Fruit fly (Drosophila melanogaster): ENCODE data around the gene GNBP3.

GNBP3 gene

DNA sequence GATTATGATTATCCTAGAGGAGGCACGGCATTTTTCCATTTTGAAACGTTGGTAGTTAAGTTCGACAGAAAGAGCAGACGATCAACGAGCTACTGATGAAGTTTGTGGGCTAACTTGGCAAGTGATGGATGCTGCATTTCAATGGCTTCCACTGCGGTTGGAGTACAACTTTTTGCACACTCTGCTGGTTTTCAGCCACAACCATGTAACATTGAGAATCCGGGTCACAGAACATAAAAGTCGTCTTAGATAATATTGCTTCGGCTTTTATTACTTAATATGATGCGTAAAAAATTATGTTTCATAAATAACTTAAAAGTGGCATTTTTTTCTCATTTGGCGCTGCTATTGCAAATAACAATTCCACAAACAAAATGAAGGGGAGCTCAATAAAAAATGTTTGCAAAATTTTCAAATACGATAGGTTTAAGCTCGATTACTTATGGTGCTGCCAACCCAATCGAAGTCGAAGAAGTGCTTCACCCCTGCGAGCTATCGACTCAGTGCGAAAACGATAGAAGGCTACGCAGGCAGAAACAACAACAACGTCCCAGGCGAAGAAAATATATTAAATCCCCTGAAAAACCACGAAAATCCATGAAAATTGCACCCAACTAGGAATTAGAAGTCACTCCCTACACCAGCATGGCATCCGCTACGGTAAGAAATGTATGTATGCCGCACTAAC, 11.6 kb downstream of the GNBP3 start, which contains the start of the genes CG5653 and CG5021:
TSS of gene CG5653 (minus strand) at position 51 of the 688 bp plus-strand sequence.
TSS of gene CG5021 (plus strand) at position 506 of the 688 bp plus-strand sequence.
- TF ChIP-seq Mnt (GFP tag; optimal IDR thresholded peaks at IDR 0.05), result no peak
- TF ChIP-seq bab1 (GFP tag; optimal IDR thresholded peaks at IDR 0.05), result peak; percentile 30
- no peak for TF ChIP-seq CG7101 (tag; optimal IDR thresholded peaks at IDR 0.05)
- no peak for TF ChIP-seq CG33017 (tag; optimal IDR thresholded peaks at IDR 0.05)
- TF ChIP-seq ovo (GFP tag; optimal IDR thresholded peaks at IDR 0.05), result no peak

DNA sequence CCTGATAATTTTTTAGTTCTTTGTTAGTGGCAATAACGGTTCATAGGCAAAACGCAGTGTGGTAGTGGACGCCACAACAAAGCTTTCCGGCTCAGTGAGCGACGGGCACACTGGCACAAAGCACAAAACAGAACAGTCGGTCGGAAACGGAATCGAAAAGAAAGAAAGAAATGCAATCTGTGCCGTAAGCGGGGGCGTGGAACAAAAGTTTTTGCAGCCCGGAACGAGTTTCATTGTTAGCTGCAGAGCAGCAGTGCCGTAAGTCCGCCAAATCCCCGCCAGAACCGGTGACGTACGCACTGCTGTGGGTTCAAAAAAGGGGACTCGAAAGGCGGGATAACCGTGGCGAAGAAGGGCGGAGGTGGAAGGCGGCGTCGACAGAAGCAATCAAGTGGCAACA, 13.6 kb downstream of the GNBP3 start, which contains the start of gene CG5026:
TSS of gene CG5026 (plus strand) at position 92 of the 400 bp plus-strand sequence.
- TF ChIP-seq pad (GFP tag; optimal IDR thresholded peaks at IDR 0.05) (peak; percentile 19), CG7101 (tag; optimal IDR thresholded peaks at IDR 0.05) (peak; percentile 35), CG12768 (GFP tag; optimal IDR thresholded peaks at IDR 0.05) (peak; percentile 13), Mnt (GFP tag; optimal IDR thresholded peaks at IDR 0.05) (peak; percentile 36), CG14711 (tag; optimal IDR thresholded peaks at IDR 0.05) (peak; percentile 51), CG33017 (tag; optimal IDR thresholded peaks at IDR 0.05) (no peak), CG5204 (GFP tag; optimal IDR thresholded peaks at IDR 0.05) (no peak), ovo (GFP tag; optimal IDR thresholded peaks at IDR 0.05) (peak; percentile 75), cic (GFP tag; optimal IDR thresholded peaks at IDR 0.05) (peak; percentile 53), bab1 (GFP tag; optimal IDR thresholded peaks at IDR 0.05) (peak; percentile 69), CG11617 (GFP tag; optimal IDR thresholded peaks at IDR 0.05) (peak; percentile 41), Crg-1 (GFP tag; optimal IDR thresholded peaks at IDR 0.05) (no peak), cnc (optimal IDR thresholded peaks at IDR 0.05) (no peak)

DNA sequence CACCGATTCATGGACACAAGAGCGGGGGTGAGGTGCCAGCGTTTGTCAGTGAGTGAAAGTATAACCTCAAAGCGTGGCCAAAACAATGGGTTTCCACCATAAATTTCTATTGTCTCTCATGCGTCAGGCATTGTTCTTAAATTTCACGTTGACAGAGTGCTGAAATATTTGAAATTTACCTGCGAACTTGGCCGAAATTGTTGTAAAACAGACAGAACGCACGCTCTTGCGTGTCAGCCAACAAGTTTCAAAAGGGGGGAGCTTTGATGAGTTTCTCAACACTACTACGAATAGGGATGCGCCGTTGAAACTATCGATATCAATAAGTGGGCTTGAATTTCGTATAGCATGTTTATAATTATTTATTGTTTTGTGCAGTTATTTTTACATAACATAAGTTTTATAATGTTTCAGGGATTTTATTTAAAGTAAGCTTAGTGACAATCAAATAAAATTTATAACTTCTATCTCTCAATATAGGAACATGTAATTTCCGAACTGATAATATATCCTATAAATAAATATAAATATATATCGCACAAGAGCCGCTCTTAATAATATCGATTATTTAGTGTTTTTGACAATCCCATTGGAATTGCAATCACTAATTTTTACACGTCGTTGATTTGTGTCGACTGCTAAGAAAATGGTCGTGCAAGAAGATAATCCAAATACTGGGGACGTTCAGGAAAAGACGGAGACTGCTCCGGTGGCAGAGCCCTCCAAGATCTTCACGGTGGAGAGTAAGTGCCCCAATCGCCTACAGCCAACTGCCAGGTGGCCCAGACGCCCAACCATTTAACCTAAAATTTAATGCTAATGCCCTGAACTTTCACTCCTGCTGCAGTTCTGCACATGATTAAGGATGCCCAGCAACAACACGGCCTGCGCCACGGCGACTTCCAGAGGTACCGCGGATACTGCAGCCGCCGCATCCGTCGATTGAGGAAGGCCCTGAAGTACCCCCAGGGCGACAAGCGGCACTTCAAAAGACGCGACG, 20.0 kb downstream of the GNBP3 start, which contains the start of the genes pix and Srp68:
TSS of gene pix (minus strand) at position 288 of the 1,000 bp plus-strand sequence.
TSS of gene Srp68 (plus strand) at position 569 of the 1,000 bp plus-strand sequence.
- no peak for TF ChIP-seq kay (GFP tag; ENCODE audit: borderline replicate concordance)
- TF ChIP-seq CG1620 (GFP tag; optimal IDR thresholded peaks at IDR 0.05), result peak; percentile 70
- TF ChIP-seq Crg-1 (GFP tag; optimal IDR thresholded peaks at IDR 0.05), result peak; percentile 86
- TF ChIP-seq cic (GFP tag; optimal IDR thresholded peaks at IDR 0.05), result peak; percentile 55
- peak; percentile 54 for TF ChIP-seq bab1 (GFP tag; optimal IDR thresholded peaks at IDR 0.05)
- peak; percentile 82 for TF ChIP-seq Mnt (GFP tag; optimal IDR thresholded peaks at IDR 0.05)
- no peak for TF ChIP-seq CG5204 (GFP tag; optimal IDR thresholded peaks at IDR 0.05)
- no peak for TF ChIP-seq cnc (optimal IDR thresholded peaks at IDR 0.05)
- no peak for TF ChIP-seq Hr96 (GFP tag; optimal IDR thresholded peaks at IDR 0.05)
- peak; percentile 58 for TF ChIP-seq tj (GFP tag; optimal IDR thresholded peaks at IDR 0.05)
- peak; percentile 90 for TF ChIP-seq CG11617 (GFP tag; optimal IDR thresholded peaks at IDR 0.05)
- TF ChIP-seq CG33017 (tag; optimal IDR thresholded peaks at IDR 0.05), result peak; percentile 62
- TF ChIP-seq ovo (GFP tag; optimal IDR thresholded peaks at IDR 0.05), result peak; percentile 74
- peak; percentile 58 for TF ChIP-seq Clk (GFP tag; optimal IDR thresholded peaks at IDR 0.05)
- TF ChIP-seq CG12768 (GFP tag; optimal IDR thresholded peaks at IDR 0.05), result peak; percentile 78
- TF ChIP-seq CG14711 (tag; optimal IDR thresholded peaks at IDR 0.05), result peak; percentile 73
- no peak for TF ChIP-seq toe (GFP tag; optimal IDR thresholded peaks at IDR 0.05)
- TF ChIP-seq CG7045 (GFP tag; optimal IDR thresholded peaks at IDR 0.05), result peak; percentile 70
- peak; percentile 82 for TF ChIP-seq pad (GFP tag; optimal IDR thresholded peaks at IDR 0.05)
- TF ChIP-seq CG7101 (tag; optimal IDR thresholded peaks at IDR 0.05), result peak; percentile 80

DNA sequence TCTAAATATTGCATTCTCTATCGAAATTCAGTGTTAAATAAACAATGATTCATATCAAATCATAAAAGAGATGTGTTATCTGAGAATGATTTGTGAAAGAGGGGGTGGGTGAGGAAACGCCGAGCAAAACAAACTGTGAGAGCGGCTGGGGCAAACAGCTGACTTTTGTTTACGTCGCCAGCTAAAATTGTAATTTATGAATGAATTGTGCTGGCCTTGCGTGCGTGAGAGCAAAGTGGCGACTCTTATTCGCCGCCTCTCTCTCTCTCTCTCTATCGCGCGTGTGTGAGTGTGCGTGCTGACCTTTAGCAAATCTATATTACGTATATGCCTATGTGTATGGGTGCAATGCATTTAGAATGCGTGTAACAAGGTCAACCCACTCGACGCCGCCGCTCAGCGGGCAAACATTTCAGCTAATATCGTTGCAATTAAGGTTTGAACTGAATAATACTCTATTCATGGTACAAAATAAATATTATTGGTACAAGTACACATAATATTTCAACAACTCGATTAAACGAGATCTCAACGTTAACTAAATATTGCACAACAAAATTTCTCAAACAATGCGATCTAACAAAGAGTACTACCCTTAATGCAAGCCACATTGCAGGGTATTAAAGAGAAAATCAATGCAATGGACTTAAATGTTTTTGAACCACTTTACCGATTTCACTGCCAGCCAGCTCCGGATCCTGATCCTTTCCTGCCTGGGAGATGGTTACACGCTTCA, 24.0 kb downstream of the GNBP3 start:
- peak; percentile 53 for TF ChIP-seq CG7045 (GFP tag; optimal IDR thresholded peaks at IDR 0.05)
- TF ChIP-seq Hr96 (GFP tag; optimal IDR thresholded peaks at IDR 0.05), result no peak
- no peak for TF ChIP-seq kay (GFP tag; ENCODE audit: borderline replicate concordance)
- TF ChIP-seq CG11617 (GFP tag; optimal IDR thresholded peaks at IDR 0.05), result peak; percentile 36
- peak; percentile 83 for TF ChIP-seq CG33017 (tag; optimal IDR thresholded peaks at IDR 0.05)
- peak; percentile 51 for TF ChIP-seq CG14711 (tag; optimal IDR thresholded peaks at IDR 0.05)
- TF ChIP-seq CG7101 (tag; optimal IDR thresholded peaks at IDR 0.05), result peak; percentile 66
- TF ChIP-seq cic (GFP tag; optimal IDR thresholded peaks at IDR 0.05), result peak; percentile 98
- peak; percentile 31 for TF ChIP-seq CG12768 (GFP tag; optimal IDR thresholded peaks at IDR 0.05)
- no peak for TF ChIP-seq cnc (optimal IDR thresholded peaks at IDR 0.05)
- TF ChIP-seq ovo (GFP tag; optimal IDR thresholded peaks at IDR 0.05), result no peak
- peak; percentile 6 for TF ChIP-seq Mnt (GFP tag; optimal IDR thresholded peaks at IDR 0.05)
- TF ChIP-seq bab1 (GFP tag; optimal IDR thresholded peaks at IDR 0.05), result peak; percentile 38
- TF ChIP-seq Crg-1 (GFP tag; optimal IDR thresholded peaks at IDR 0.05), result peak; percentile 20
- TF ChIP-seq toe (GFP tag; optimal IDR thresholded peaks at IDR 0.05), result no peak
- TF ChIP-seq CG1620 (GFP tag; optimal IDR thresholded peaks at IDR 0.05), result no peak
- no peak for TF ChIP-seq Clk (GFP tag; optimal IDR thresholded peaks at IDR 0.05)
- no peak for TF ChIP-seq CG5204 (GFP tag; optimal IDR thresholded peaks at IDR 0.05)
- no peak for TF ChIP-seq pad (GFP tag; optimal IDR thresholded peaks at IDR 0.05)
- TF ChIP-seq tj (GFP tag; optimal IDR thresholded peaks at IDR 0.05), result peak; percentile 21

Data from whole organism, adult.